Worm (Caenorhabditis elegans): ENCODE data around the gene nhr-141.

DNA sequence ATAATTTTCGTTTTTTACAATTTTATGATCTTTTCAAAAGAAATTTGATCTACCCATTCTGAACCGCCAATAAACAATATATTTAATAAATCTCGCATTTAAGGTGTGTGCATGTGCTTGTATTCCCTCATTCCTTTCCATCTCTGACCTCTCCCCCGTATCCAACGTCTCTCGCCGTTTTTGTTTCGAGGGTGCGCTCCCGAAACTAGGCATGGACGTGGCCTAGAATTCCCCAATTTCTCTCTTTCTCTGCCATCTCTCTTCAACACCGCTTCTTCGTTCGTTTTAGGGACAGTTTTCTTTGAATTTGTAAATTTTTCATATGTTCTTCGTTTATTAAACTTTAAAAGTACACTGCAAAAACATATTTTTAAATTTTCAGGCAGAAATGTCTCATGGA is 21.0 kb downstream of the nhr-141 start, which contains the start of gene F25E5.1:
- TF ChIP-seq nhr-11 (tag; optimal IDR thresholded peaks at IDR 0.05) (no peak), unc-39 (tag; optimal IDR thresholded peaks at IDR 0.05) (no peak)

Measured in whole organism, L3 larva.